Fruit fly (Drosophila melanogaster): ENCODE results near the gene CG13287.

The CG13287 gene

DNA sequence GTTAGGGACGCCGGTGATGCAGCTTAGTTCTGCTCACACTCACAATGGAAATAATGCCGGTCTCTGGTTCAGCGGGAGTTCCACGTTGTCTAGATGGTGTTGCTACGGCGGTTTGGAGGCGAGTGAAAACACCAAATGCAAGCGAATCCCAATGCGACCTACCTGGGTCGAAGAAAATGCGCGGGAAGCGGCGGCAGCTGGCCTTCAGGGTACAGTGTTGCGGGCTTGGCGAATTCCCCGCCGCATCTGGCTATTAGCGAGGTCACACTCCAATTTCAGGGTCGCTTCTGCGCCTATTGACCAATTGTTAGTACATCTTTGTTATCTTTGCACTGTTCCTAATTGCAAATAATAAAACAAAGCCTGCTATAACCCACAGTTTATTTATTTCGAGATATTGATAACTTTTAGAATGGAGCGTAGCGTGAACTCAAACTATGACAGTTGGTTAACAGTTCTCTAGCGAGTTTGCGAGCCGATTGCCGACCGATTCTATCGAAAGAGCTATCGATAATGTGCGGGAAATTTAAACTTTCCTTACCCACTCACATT is 50.3 kb downstream of the CG13287 start, which contains the start of gene Rcc1 (continued):
- TF ChIP-seq CG3995 (GFP tag; optimal IDR thresholded peaks at IDR 0.05) (peak; percentile 27), tap (tag; optimal IDR thresholded peaks at IDR 0.05) (no peak), CG15514 (GFP tag; optimal IDR thresholded peaks at IDR 0.05) (peak; percentile 90), tin (GFP tag; optimal IDR thresholded peaks at IDR 0.05) (peak; percentile 9), Pdp1 (GFP tag; optimal IDR thresholded peaks at IDR 0.05) (peak in 1 of 2 experiments; percentile 28), shn (GFP tag; optimal IDR thresholded peaks at IDR 0.05) (peak; percentile 58), CG3838 (GFP tag; optimal IDR thresholded peaks at IDR 0.05) (no peak), CG7963 (GFP tag; IDR thresholded peaks at IDR 0.05; ENCODE audit: partially characterized antibody) (peak; percentile 38; the same call in 1 of the 3 replicates), Stat92E (GFP tag; optimal IDR thresholded peaks at IDR 0.05) (peak in 1 of 3 experiments; percentile 4), Opbp (GFP tag; IDR thresholded peaks at IDR 0.05; ENCODE audit: partially characterized antibody) (peak; percentile 56; the same call in 2 of the 3 replicates), Dp (GFP tag; optimal IDR thresholded peaks at IDR 0.05) (peak; percentile 97), Ets97D (GFP tag; optimal IDR thresholded peaks at IDR 0.05) (peak; percentile 85), ind (GFP tag; optimal IDR thresholded peaks at IDR 0.05) (peak; percentile 1), CG12155 (GFP tag; optimal IDR thresholded peaks at IDR 0.05) (peak; percentile 57), slbo (GFP tag; IDR thresholded peaks at IDR 0.05) (peak; percentile 28; the same call in 1 of the 2 replicates), sens (GFP tag) (peak; percentile 67), sc (optimal IDR thresholded peaks at IDR 0.05) (no peak), sc (GFP tag; optimal IDR thresholded peaks at IDR 0.05) (no peak), CG16813 (GFP tag; IDR thresholded peaks at IDR 0.05; ENCODE audit: partially characterized antibody) (peak; percentile 66; the same call in 2 of the 3 replicates), lov (optimal IDR thresholded peaks at IDR 0.05) (no peak), lov (GFP tag; IDR thresholded peaks at IDR 0.05) (no peak), tx (GFP tag; optimal IDR thresholded peaks at IDR 0.05) (peak; percentile 0), Dref (GFP tag; IDR thresholded peaks at IDR 0.05) (peak; percentile 73), grau (tag; optimal IDR thresholded peaks at IDR 0.05) (peak; percentile 23), CG8359 (GFP tag; optimal IDR thresholded peaks at IDR 0.05; ENCODE audit: borderline replicate concordance) (no peak), CG43689 (GFP tag; IDR thresholded peaks at IDR 0.05) (no peak), CG10366 (GFP tag; IDR thresholded peaks at IDR 0.05) (no peak), tll (GFP tag; optimal IDR thresholded peaks at IDR 0.05) (peak in 1 of 2 experiments; percentile 77), CG12299 (tag; optimal IDR thresholded peaks at IDR 0.05) (no peak), CG10979 (tag; optimal IDR thresholded peaks at IDR 0.05) (no peak), stwl (tag; optimal IDR thresholded peaks at IDR 0.05) (peak; percentile 52), hkb (optimal IDR thresholded peaks at IDR 0.05) (peak; percentile 90), hkb (GFP tag; IDR thresholded peaks at IDR 0.05) (no peak), ci (GFP tag; IDR thresholded peaks at IDR 0.05) (0 out of 3 replicates have a peak, but pooled peaks have one; percentile 15), pita (GFP tag; optimal IDR thresholded peaks at IDR 0.05) (peak; percentile 74), inv (GFP tag; IDR thresholded peaks at IDR 0.05; ENCODE audit: partially characterized antibody) (peak; percentile 54), CoRest (tag; optimal IDR thresholded peaks at IDR 0.05) (peak; percentile 53), crp (GFP tag; optimal IDR thresholded peaks at IDR 0.05) (peak in 1 of 2 experiments; percentile 79), crol (GFP tag; IDR thresholded peaks at IDR 0.05) (peak; percentile 49; the same call in 1 of the 2 replicates), CG34422 (GFP tag; IDR thresholded peaks at IDR 0.05) (peak; percentile 93; the same call in 2 of the 3 replicates), CG9797 (GFP tag; optimal IDR thresholded peaks at IDR 0.05) (peak; percentile 70), CG17829 (tag; optimal IDR thresholded peaks at IDR 0.05) (peak; percentile 37), Trl (optimal IDR thresholded peaks at IDR 0.05) (no peak), Trl (GFP tag; optimal IDR thresholded peaks at IDR 0.05) (peak; percentile 16), Scr (GFP tag; IDR thresholded peaks at IDR 0.05; ENCODE audit: partially characterized antibody) (peak; percentile 70), CG15601 (tag; optimal IDR thresholded peaks at IDR 0.05) (peak; percentile 32), gem (tag; optimal IDR thresholded peaks at IDR 0.05) (no peak), D (optimal IDR thresholded peaks at IDR 0.05) (peak; percentile 72), D (GFP tag; optimal IDR thresholded peaks at IDR 0.05) (no peak), sob (GFP tag; IDR thresholded peaks at IDR 0.05) (no peak)

Measured in whole organism, embryonic.